Fruit fly (Drosophila melanogaster) whole organism: ENCODE measurements around the gene Osi18.

Experiments used
- CG8478 ChIP-seq: fragments of >200 bp; optimal IDR thresholded peaks from 2 replicates; lab custom pipeline; 2018; ENCODE audit warnings: inconsistent platforms
- pan ChIP-seq: fragments of >200 bp; optimal IDR thresholded peaks from 2 replicates; lab custom pipeline; 2017
- psq ChIP-seq: fragments of >200 bp; optimal IDR thresholded peaks from 2 replicates; lab custom pipeline; 2017

DNA sequence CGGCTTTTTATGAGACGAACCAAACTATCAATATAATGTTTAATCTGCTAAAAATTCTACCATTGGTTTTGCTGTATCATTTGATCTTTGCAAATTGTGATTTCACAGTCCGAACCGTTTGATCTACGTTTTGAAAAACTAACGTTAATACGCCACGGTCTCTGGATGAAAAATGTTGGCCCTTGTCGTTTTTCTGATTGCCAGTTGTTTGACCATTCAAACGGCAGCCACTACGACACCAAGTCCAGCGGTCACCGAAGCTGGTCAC, 44.2 kb downstream of the Osi18 start, which contains the start of gene CG42564:
- TF ChIP-seq pan (lab: Kevin White, UChicago) (no peak), psq (lab: Kevin White, UChicago) (no peak), CG8478 (lab: Kevin White, UChicago) (no peak)
